Worm (Caenorhabditis elegans) whole organism, mixed stage, embryonic: ENCODE measurements around the gene arl-3.

ENCODE experiments used
- blmp-1 ChIP-seq: fragments of 150-350 bp; optimal IDR thresholded peaks from 2 replicates; lab custom pipeline; 2014; ENCODE audit warnings: missing biosample characterization, missing genetic modification characterization
- ceh-43 ChIP-seq: fragments of 200-800 bp; sonication (Bioruptor generic); optimal IDR thresholded peaks from 2 replicates; lab custom pipeline; 2018; ENCODE audit warnings: mild to moderate bottlenecking, missing genetic modification characterization, moderate library complexity, missing compliant biosample characterization
- drap-1 ChIP-seq: fragments of 200-800 bp; sonication (Bioruptor generic); optimal IDR thresholded peaks from 3 replicates; lab custom pipeline; 2018; ENCODE audit warnings: mild to moderate bottlenecking, missing genetic modification characterization, missing compliant biosample characterization
- elt-3 ChIP-seq: fragments of 150-350 bp; optimal IDR thresholded peaks from 2 replicates; lab custom pipeline; 2014; ENCODE audit warnings: missing biosample characterization, missing genetic modification characterization
- lsy-2 ChIP-seq: fragments of 150-350 bp; optimal IDR thresholded peaks from 2 replicates; lab custom pipeline; 2014; ENCODE audit warnings: missing biosample characterization, missing genetic modification characterization
- mep-1 ChIP-seq: fragments of 150-350 bp; optimal IDR thresholded peaks from 2 replicates; lab custom pipeline; 2017; ENCODE audit warnings: missing biosample characterization, missing genetic modification reagents, missing genetic modification characterization, inconsistent platforms
- nhr-28 ChIP-seq: fragments of 150-350 bp; optimal IDR thresholded peaks from 2 replicates; lab custom pipeline; 2014; ENCODE audit warnings: missing biosample characterization, missing genetic modification characterization
- unc-120 ChIP-seq: sonication (generic microtip); optimal IDR thresholded peaks from 2 replicates; lab custom pipeline; 2017; ENCODE audit warnings: missing genetic modification characterization, missing compliant biosample characterization; ENCODE audit not compliant: poor library complexity, severe bottlenecking
- unc-39 ChIP-seq: fragments of 150-350 bp; optimal IDR thresholded peaks from 2 replicates; lab custom pipeline; 2014; ENCODE audit warnings: missing biosample characterization, missing genetic modification characterization
- unc-62 ChIP-seq: fragments of 150-350 bp; optimal IDR thresholded peaks from 2 replicates; lab custom pipeline; 2014; ENCODE audit warnings: missing biosample characterization, missing genetic modification reagents, missing genetic modification characterization

- TF ChIP-seq nhr-28 (tag; lab: Kevin White, UChicago) (no peak), ceh-43 (no peak), unc-120 (tag; lab: Kevin White, UChicago) (no peak), blmp-1 (tag; lab: Kevin White, UChicago) (no peak), elt-3 (tag; lab: Kevin White, UChicago) (no peak), unc-62 (no peak), drap-1 (GFP tag; lab: Kevin White, UChicago) (no peak), lsy-2 (no peak), unc-39 (tag; lab: Kevin White, UChicago) (no peak), mep-1 (tag; lab: Kevin White, UChicago) (no peak)
These were observed 26.6 kb downstream of the arl-3 start, which contains the start of gene C38C6.3 for ce11 chrII:14632823-14633222.
